Worm (Caenorhabditis elegans) whole organism, young adult: ENCODE data around the gene C25H3.10.

Source experiments
- B0336.3 ChIP-seq: fragments of 200-800 bp; sonication (Bioruptor generic); IDR thresholded peaks from 2 replicates; pipeline ENCODE4 v1.3.6; 2022; ENCODE audit warnings: missing genetic modification characterization, missing compliant biosample characterization
- F39B2.1 ChIP-seq: fragments of 200-800 bp; sonication (Bioruptor generic); IDR thresholded peaks from 2 replicates; pipeline ENCODE4 v1.3.6; 2022; ENCODE audit warnings: missing genetic modification reagents, missing genetic modification characterization, missing compliant biosample characterization
- cebp-1 ChIP-seq, 2 experiments: fragments of 200-800 bp in 1 of 2; sonication (Bioruptor generic) in 1 of 2; sonication (generic microtip) in 1 of 2; IDR thresholded peaks in 1 of 2; optimal IDR thresholded peaks in 1 of 2; 2 replicates each; pipeline versions ENCODE4 v1.3.6 to Lab custom; 2017 to 2022; ENCODE audit warnings: missing compliant biosample characterization in 2 of 2, missing genetic modification characterization in 2 of 2, mild to moderate bottlenecking in 1 of 2, missing genetic modification reagents in 1 of 2, moderate library complexity in 1 of 2
- die-1 ChIP-seq: sonication (generic microtip); optimal IDR thresholded peaks from 2 replicates; lab custom pipeline; 2016; ENCODE audit warnings: missing genotype, mild to moderate bottlenecking, missing genetic modification characterization, missing compliant biosample characterization
- ekl-4 ChIP-seq: fragments of 200-800 bp; sonication (Bioruptor generic); IDR thresholded peaks from 2 replicates; pipeline ENCODE4 v1.3.6; 2022; ENCODE audit warnings: missing genetic modification reagents, missing genetic modification characterization, missing compliant biosample characterization
- ets-4 ChIP-seq: fragments of 200-800 bp; sonication (Bioruptor generic); optimal IDR thresholded peaks from 2 replicates; lab custom pipeline; 2018; ENCODE audit warnings: mild to moderate bottlenecking, missing genetic modification characterization, missing compliant biosample characterization
- madf-8 ChIP-seq: fragments of 200-800 bp; sonication (Bioruptor generic); conservative IDR thresholded peaks from 2 replicates; pipeline ENCODE4 v1.3.6; 2022; ENCODE audit warnings: missing genetic modification reagents, missing genetic modification characterization, missing compliant biosample characterization
- unc-62 ChIP-seq: fragments of 150-350 bp; optimal IDR thresholded peaks from 2 replicates; lab custom pipeline; 2014; ENCODE audit warnings: missing biosample characterization, missing genetic modification reagents, missing genetic modification characterization
- ztf-22 ChIP-seq: fragments of 200-800 bp; sonication (Bioruptor generic); optimal IDR thresholded peaks from 2 replicates; lab custom pipeline; 2018; ENCODE audit warnings: mild to moderate bottlenecking, missing genetic modification characterization, moderate library complexity, missing compliant biosample characterization

DNA sequence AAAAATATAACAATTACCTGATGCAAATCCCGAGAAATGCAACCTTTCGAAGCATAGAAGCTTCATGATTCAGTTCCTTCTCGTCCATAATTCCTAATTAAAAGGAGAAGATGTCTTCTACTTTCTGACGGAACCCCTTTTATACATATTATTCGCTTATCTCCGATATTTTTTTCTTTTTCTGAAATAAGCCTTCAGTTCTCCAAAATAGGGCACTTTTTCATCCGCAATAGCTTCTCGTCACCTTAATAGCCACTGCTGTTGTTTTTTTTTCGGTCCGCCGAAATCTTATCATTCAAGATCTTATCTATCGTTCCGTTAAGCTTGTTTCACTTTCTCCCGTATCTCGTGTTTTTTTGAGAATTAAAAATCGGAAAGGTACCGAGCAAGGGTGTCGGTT lies 46.4 kb downstream of the C25H3.10 start, which contains the start of gene bli-2:
- TF ChIP-seq ets-4 = no peak
- no peak for TF ChIP-seq unc-62 (GFP tag; lab: Kevin White, UChicago)
- no peak for TF ChIP-seq madf-8 (GFP tag; lab: Robert Waterston, UW)
- TF ChIP-seq ztf-22 (GFP tag; lab: Kevin White, UChicago) = no peak
- TF ChIP-seq cebp-1 (GFP tag; IDR thresholded peaks at IDR 0.05; lab: Robert Waterston, UW) = no peak
- no peak for TF ChIP-seq cebp-1 (tag; optimal IDR thresholded peaks at IDR 0.05; lab: Kevin White, UChicago)
- no peak for TF ChIP-seq ekl-4 (GFP tag; lab: Robert Waterston, UW)
- TF ChIP-seq die-1 (tag; lab: Kevin White, UChicago) = no peak
- no peak for TF ChIP-seq F39B2.1 (GFP tag; lab: Robert Waterston, UW)
- no peak for TF ChIP-seq B0336.3 (GFP tag; lab: Robert Waterston, UW)
